Fruit fly (Drosophila melanogaster): ENCODE data around the gene COX8.

The COX8 gene

dm6 chr3L:21536857-21537256 is 2.4 kb downstream of the COX8 start, which contains the start of gene Rpn10 (continued):
- no peak for TF ChIP-seq Deaf1 (tag; optimal IDR thresholded peaks at IDR 0.05)
- peak; percentile 45 for TF ChIP-seq zen (tag; optimal IDR thresholded peaks at IDR 0.05)
- TF ChIP-seq HLHmδ (GFP tag; optimal IDR thresholded peaks at IDR 0.05), result no peak
- peak; percentile 58 for TF ChIP-seq CG10267 (tag; optimal IDR thresholded peaks at IDR 0.05)
- TF ChIP-seq Bgb (GFP tag; IDR thresholded peaks at IDR 0.05; ENCODE audit: partially characterized antibody), result peak; percentile 99
- TF ChIP-seq da (GFP tag; optimal IDR thresholded peaks at IDR 0.05), result no peak
- TF ChIP-seq Usf (GFP tag; optimal IDR thresholded peaks at IDR 0.05), result no peak
- no peak for TF ChIP-seq CG10366 (GFP tag; IDR thresholded peaks at IDR 0.05)
- no peak for TF ChIP-seq Mrtf (GFP tag; IDR thresholded peaks at IDR 0.05)
- TF ChIP-seq NC2α (GFP tag; optimal IDR thresholded peaks at IDR 0.05), result peak; percentile 17
- TF ChIP-seq luna (GFP tag; optimal IDR thresholded peaks at IDR 0.05), result no peak
- no peak for TF ChIP-seq Jarid2 (GFP tag; optimal IDR thresholded peaks at IDR 0.05)
- peak; percentile 27 for TF ChIP-seq Sin3A (optimal IDR thresholded peaks at IDR 0.05)
- peak; percentile 98 for TF ChIP-seq hbn (GFP tag; IDR thresholded peaks at IDR 0.05; ENCODE audit: partially characterized antibody)
- TF ChIP-seq CG2875 (GFP tag; optimal IDR thresholded peaks at IDR 0.05), result no peak
- TF ChIP-seq CG32767 (GFP tag; IDR thresholded peaks at IDR 0.05), result no peak
- peak; percentile 99 for TF ChIP-seq CG16813 (GFP tag; IDR thresholded peaks at IDR 0.05; ENCODE audit: partially characterized antibody)
- TF ChIP-seq CG15479 (GFP tag; optimal IDR thresholded peaks at IDR 0.05), result no peak
- TF ChIP-seq az2 (GFP tag; optimal IDR thresholded peaks at IDR 0.05), result peak; percentile 6
- no peak for TF ChIP-seq CG1792 (GFP tag; optimal IDR thresholded peaks at IDR 0.05)
- peak; percentile 69 for TF ChIP-seq gro (GFP tag; optimal IDR thresholded peaks at IDR 0.05)
- no peak for TF ChIP-seq Adf1 (GFP tag; IDR thresholded peaks at IDR 0.05)
- TF ChIP-seq run (tag; optimal IDR thresholded peaks at IDR 0.05), result no peak
- TF ChIP-seq Xrp1 (GFP tag; IDR thresholded peaks at IDR 0.05), result no peak
- peak; percentile 98 for TF ChIP-seq knrl (GFP tag; IDR thresholded peaks at IDR 0.05; ENCODE audit: partially characterized antibody)
- TF ChIP-seq pzg (GFP tag; optimal IDR thresholded peaks at IDR 0.05), result peak; percentile 94
- TF ChIP-seq abd-A (tag; optimal IDR thresholded peaks at IDR 0.05), result no peak
- TF ChIP-seq dan (GFP tag; IDR thresholded peaks at IDR 0.05), result no peak
- TF ChIP-seq ap (GFP tag; IDR thresholded peaks at IDR 0.05), result no peak
- no peak for TF ChIP-seq Asciz (GFP tag; optimal IDR thresholded peaks at IDR 0.05)
- peak; percentile 5 for TF ChIP-seq CG8944 (GFP tag; optimal IDR thresholded peaks at IDR 0.05)
- TF ChIP-seq onecut (GFP tag; IDR thresholded peaks at IDR 0.05), result no peak
- peak; percentile 99 for TF ChIP-seq MBD-R2 (GFP tag; IDR thresholded peaks at IDR 0.05)
- peak; percentile 94 for TF ChIP-seq sna (GFP tag; IDR thresholded peaks at IDR 0.05; ENCODE audit: partially characterized antibody)
- peak; percentile 33 for TF ChIP-seq CG30403 (GFP tag; optimal IDR thresholded peaks at IDR 0.05)
- TF ChIP-seq esg (GFP tag; conservative IDR thresholded peaks at IDR 0.05), result no peak
- peak; percentile 95 for TF ChIP-seq Dll (GFP tag; IDR thresholded peaks at IDR 0.05; ENCODE audit: partially characterized antibody)
- no peak for TF ChIP-seq cad (GFP tag; optimal IDR thresholded peaks at IDR 0.05)
- no peak for TF ChIP-seq CG6854 (GFP tag; optimal IDR thresholded peaks at IDR 0.05)
- TF ChIP-seq CG12942 (GFP tag; optimal IDR thresholded peaks at IDR 0.05), result no peak
- peak; percentile 73 for TF ChIP-seq CG33213 (GFP tag; optimal IDR thresholded peaks at IDR 0.05)
- peak; percentile 97 for TF ChIP-seq vnd (GFP tag; IDR thresholded peaks at IDR 0.05; ENCODE audit: partially characterized antibody)
- no peak for TF ChIP-seq odd (GFP tag; optimal IDR thresholded peaks at IDR 0.05)
- peak; percentile 29 for TF ChIP-seq CG13624 (GFP tag; optimal IDR thresholded peaks at IDR 0.05)
- peak; percentile 61; the same call in 1 of the 3 replicates for TF ChIP-seq CG34422 (GFP tag; IDR thresholded peaks at IDR 0.05)
- peak; percentile 2 for TF ChIP-seq CG7987 (GFP tag; optimal IDR thresholded peaks at IDR 0.05)
- peak; percentile 65; the same call in 1 of the 2 replicates for TF ChIP-seq Rfx (GFP tag; IDR thresholded peaks at IDR 0.05)
- TF ChIP-seq Nf-YB (GFP tag; optimal IDR thresholded peaks at IDR 0.05), result no peak
- no peak for TF ChIP-seq fd64A (GFP tag; optimal IDR thresholded peaks at IDR 0.05)
- no peak for TF ChIP-seq caup (GFP tag; optimal IDR thresholded peaks at IDR 0.05; ENCODE audit: severe bottlenecking)
- peak; percentile 47; the same call in 1 of the 3 replicates for TF ChIP-seq CG17361 (GFP tag; IDR thresholded peaks at IDR 0.05)

Measured in whole organism, embryonic.